Worm (Caenorhabditis elegans): ENCODE measurements around the gene C18A11.1.

C18A11.1 gene

ce11 chrX:8029080-8029479 is 40.0 kb upstream of the C18A11.1 start, which contains the start of gene C34D10.1 (continued):
- TF ChIP-seq Y48G9A.11 (GFP tag; IDR thresholded peaks at IDR 0.05), result no peak
- TF ChIP-seq dmd-6 (GFP tag; IDR thresholded peaks at IDR 0.05), result peak; percentile 52
- no peak for TF ChIP-seq F10B5.3 (tag; optimal IDR thresholded peaks at IDR 0.05)
- TF ChIP-seq F44E2.7 (GFP tag; IDR thresholded peaks at IDR 0.05), result no peak
- peak; percentile 17; the same call in 1 of the 2 replicates for TF ChIP-seq lin-1 (GFP tag; IDR thresholded peaks at IDR 0.05)
- TF ChIP-seq lir-3 (tag; optimal IDR thresholded peaks at IDR 0.05), result no peak
- no peak for TF ChIP-seq php-3 (GFP tag; IDR thresholded peaks at IDR 0.05)
- TF ChIP-seq ZK337.2 (GFP tag; IDR thresholded peaks at IDR 0.05), result no peak
- peak; percentile 78 for TF ChIP-seq hmg-1.1 (GFP tag; IDR thresholded peaks at IDR 0.05)
- TF ChIP-seq daf-16 (GFP tag; optimal IDR thresholded peaks at IDR 0.05), result no peak
- TF ChIP-seq daf-16 (tag; optimal IDR thresholded peaks at IDR 0.05), result peak; percentile 56
- TF ChIP-seq jun-1 (tag; optimal IDR thresholded peaks at IDR 0.05), result no peak
- TF ChIP-seq F49E8.2 (tag; optimal IDR thresholded peaks at IDR 0.05; ENCODE audit: borderline replicate concordance), result no peak
- TF ChIP-seq dmd-9 (GFP tag; IDR thresholded peaks at IDR 0.05), result 0 out of 2 replicates have a peak, but pooled peaks have one; percentile 11
- TF ChIP-seq nhr-6 (tag; optimal IDR thresholded peaks at IDR 0.05), result peak; percentile 77
- no peak for TF ChIP-seq ceh-62 (tag; optimal IDR thresholded peaks at IDR 0.05)
- TF ChIP-seq mep-1 (tag; optimal IDR thresholded peaks at IDR 0.05), result peak; percentile 85
- TF ChIP-seq lim-7 (GFP tag; IDR thresholded peaks at IDR 0.05), result no peak
- peak; percentile 88 for TF ChIP-seq mxl-3 (GFP tag; optimal IDR thresholded peaks at IDR 0.05)
- no peak for TF ChIP-seq mxl-2 (GFP tag; conservative IDR thresholded peaks at IDR 0.05)
- no peak for TF ChIP-seq ztf-11 (tag; optimal IDR thresholded peaks at IDR 0.05)
- no peak for TF ChIP-seq zip-2 (tag; optimal IDR thresholded peaks at IDR 0.05)
- peak; percentile 69 for TF ChIP-seq nhr-28 (tag; optimal IDR thresholded peaks at IDR 0.05)
- peak; percentile 80 for TF ChIP-seq ceh-20 (GFP tag; IDR thresholded peaks at IDR 0.05)
- TF ChIP-seq madf-5 (GFP tag; IDR thresholded peaks at IDR 0.05), result no peak
- peak; percentile 44 for TF ChIP-seq T20F7.1 (GFP tag; optimal IDR thresholded peaks at IDR 0.05)
- TF ChIP-seq fos-1 (tag; optimal IDR thresholded peaks at IDR 0.05), result no peak
- TF ChIP-seq dpl-1 (GFP tag; optimal IDR thresholded peaks at IDR 0.05), result peak; percentile 37
- no peak for TF ChIP-seq ceh-82 (tag; optimal IDR thresholded peaks at IDR 0.05)
- TF ChIP-seq fkh-10 (GFP tag; optimal IDR thresholded peaks at IDR 0.05), result no peak
- no peak for TF ChIP-seq spr-1 (tag; optimal IDR thresholded peaks at IDR 0.05)
- TF ChIP-seq F37D6.2 (tag; optimal IDR thresholded peaks at IDR 0.05), result no peak
- no peak for TF ChIP-seq R02D3.7 (tag; optimal IDR thresholded peaks at IDR 0.05)
- peak in 1 of 2 experiments; percentile 46 for TF ChIP-seq hif-1 (tag; optimal IDR thresholded peaks at IDR 0.05)
- peak; percentile 61 for TF ChIP-seq nhr-25 (tag; optimal IDR thresholded peaks at IDR 0.05; ENCODE audit: borderline replicate concordance, insufficient read depth)
- no peak for TF ChIP-seq daf-12 (tag; optimal IDR thresholded peaks at IDR 0.05)
- TF ChIP-seq zfp-3 (GFP tag; conservative IDR thresholded peaks at IDR 0.05), result 0 out of 2 replicates have a peak, but pooled peaks have one; percentile 54
- TF ChIP-seq lin-29 (GFP tag; IDR thresholded peaks at IDR 0.05), result 0 out of 2 replicates have a peak, but pooled peaks have one; percentile 18
- TF ChIP-seq lin-39 (tag; optimal IDR thresholded peaks at IDR 0.05), result no peak
- no peak for TF ChIP-seq lin-38 (GFP tag; IDR thresholded peaks at IDR 0.05)
- no peak for TF ChIP-seq cey-2 (tag; optimal IDR thresholded peaks at IDR 0.05; ENCODE audit: borderline replicate concordance, insufficient read depth)
- TF ChIP-seq egl-43 (GFP tag; IDR thresholded peaks at IDR 0.05), result no peak
- no peak for TF ChIP-seq aha-1 (tag)
- TF ChIP-seq ceh-28 (tag; optimal IDR thresholded peaks at IDR 0.05), result no peak
- TF ChIP-seq dmd-8 (GFP tag; IDR thresholded peaks at IDR 0.05), result no peak
- no peak for TF ChIP-seq attf-4 (tag; optimal IDR thresholded peaks at IDR 0.05)
- TF ChIP-seq tra-1 (GFP tag; IDR thresholded peaks at IDR 0.05), result 0 out of 2 replicates have a peak, but pooled peaks have one; percentile 61
- no peak for TF ChIP-seq unc-130 (GFP tag; optimal IDR thresholded peaks at IDR 0.05)
- peak in 1 of 2 experiments; percentile 73 for TF ChIP-seq lsy-2 (tag; optimal IDR thresholded peaks at IDR 0.05)
- TF ChIP-seq nhr-111 (GFP tag; optimal IDR thresholded peaks at IDR 0.05), result no peak
- TF ChIP-seq dve-1 (tag; optimal IDR thresholded peaks at IDR 0.05; ENCODE audit: insufficient read depth), result peak; percentile 64
